Worm (Caenorhabditis elegans) whole organism, L4 larva: Measurements from ENCODE around the gene F27D9.7.
"Not testable (repeated sequence)": the region's sequence is repeated elsewhere in the genome, so short reads cannot be mapped to it uniquely, and the experiment has no call there.

Experiments used
- F10B5.3 ChIP-seq: sonication (generic microtip); optimal IDR thresholded peaks from 2 replicates; lab custom pipeline; 2016; ENCODE audit warnings: mild to moderate bottlenecking, missing genetic modification characterization, missing compliant biosample characterization
- F37D6.2 ChIP-seq: sonication (generic microtip); optimal IDR thresholded peaks from 2 replicates; lab custom pipeline; 2016; ENCODE audit warnings: mild to moderate bottlenecking, missing genetic modification characterization, missing compliant biosample characterization
- F49E8.2 ChIP-seq: sonication (generic microtip); optimal IDR thresholded peaks from 2 replicates; lab custom pipeline; 2016; ENCODE audit warnings: missing compliant biosample characterization, mild to moderate bottlenecking, missing genetic modification characterization, borderline replicate concordance
- ZK337.2 ChIP-seq: fragments of 200-800 bp; sonication (Bioruptor generic); IDR thresholded peaks from 2 replicates; pipeline ENCODE4 v1.3.6; 2022; ENCODE audit warnings: missing genetic modification reagents, missing genetic modification characterization, missing compliant biosample characterization
- aha-1 ChIP-seq: fragments of 150-350 bp; peaks from one replicate; lab custom pipeline; 2014; ENCODE audit warnings: missing biosample characterization, missing genetic modification characterization
- ceh-28 ChIP-seq: fragments of 150-350 bp; optimal IDR thresholded peaks from 2 replicates; lab custom pipeline; 2014; ENCODE audit warnings: missing biosample characterization, missing genetic modification reagents, missing genetic modification characterization
- ceh-32 ChIP-seq: sonication (generic microtip); optimal IDR thresholded peaks from 2 replicates; lab custom pipeline; 2016; ENCODE audit warnings: mild to moderate bottlenecking, missing genetic modification characterization, missing compliant biosample characterization; ENCODE audit not compliant: poor library complexity
- dmd-6 ChIP-seq: fragments of 200-800 bp; sonication (Bioruptor generic); IDR thresholded peaks from 2 replicates; pipeline ENCODE4 v1.3.6; 2022; ENCODE audit warnings: missing genetic modification reagents, missing genetic modification characterization, missing compliant biosample characterization
- dmd-8 ChIP-seq: fragments of 200-800 bp; sonication (Bioruptor generic); IDR thresholded peaks from 2 replicates; pipeline ENCODE4 v1.3.6; 2022; ENCODE audit warnings: missing genetic modification characterization, missing compliant biosample characterization
- dve-1 ChIP-seq: sonication (generic microtip); optimal IDR thresholded peaks from 2 replicates; lab custom pipeline; 2017; ENCODE audit warnings: antibody characterized with exemption, mild to moderate bottlenecking, missing genetic modification characterization, missing compliant biosample characterization; ENCODE audit not compliant: insufficient read depth
- hlh-11 ChIP-seq: fragments of 200-800 bp; sonication (Bioruptor generic); optimal IDR thresholded peaks from 2 replicates; lab custom pipeline; 2018; ENCODE audit warnings: mild to moderate bottlenecking, missing genetic modification characterization, missing compliant biosample characterization
- madf-9 ChIP-seq: fragments of 200-800 bp; sonication (Bioruptor generic); conservative IDR thresholded peaks from 2 replicates; pipeline ENCODE4 v1.3.6; 2022; ENCODE audit warnings: missing genetic modification reagents, missing genetic modification characterization, missing compliant biosample characterization
- mxl-3 ChIP-seq: fragments of 200-800 bp; sonication (Bioruptor generic); optimal IDR thresholded peaks from 2 replicates; lab custom pipeline; 2018; ENCODE audit warnings: mild to moderate bottlenecking, missing genetic modification characterization, missing compliant biosample characterization
- nhr-10 ChIP-seq: fragments of 150-350 bp; optimal IDR thresholded peaks from 2 replicates; lab custom pipeline; 2014; ENCODE audit warnings: missing biosample characterization, missing genetic modification characterization
- nhr-11 ChIP-seq: fragments of 150-350 bp; optimal IDR thresholded peaks from 2 replicates; lab custom pipeline; 2014; ENCODE audit warnings: missing biosample characterization, missing genetic modification characterization
- nhr-237 ChIP-seq: sonication (generic microtip); optimal IDR thresholded peaks from 2 replicates; lab custom pipeline; 2017; ENCODE audit warnings: missing biosample characterization, missing genetic modification characterization
- nhr-28 ChIP-seq: fragments of 150-350 bp; optimal IDR thresholded peaks from 2 replicates; lab custom pipeline; 2014; ENCODE audit warnings: missing biosample characterization, missing genetic modification characterization
- nhr-48 ChIP-seq: sonication (generic microtip); optimal IDR thresholded peaks from 2 replicates; lab custom pipeline; 2016; ENCODE audit warnings: mild to moderate bottlenecking, missing genetic modification characterization, missing compliant biosample characterization
- pqm-1 ChIP-seq: sonication (generic microtip); optimal IDR thresholded peaks from 2 replicates; lab custom pipeline; 2017; ENCODE audit warnings: missing biosample characterization, missing genetic modification characterization
- set-16 ChIP-seq: fragments of 200-800 bp; sonication (Bioruptor generic); IDR thresholded peaks from 2 replicates; pipeline ENCODE4 v1.3.6; 2022; ENCODE audit warnings: missing genetic modification reagents, missing genetic modification characterization, missing compliant biosample characterization
- skn-1 ChIP-seq: fragments of 150-350 bp; optimal IDR thresholded peaks from 2 replicates; lab custom pipeline; 2014; ENCODE audit warnings: missing biosample characterization, missing genetic modification characterization
- spr-3 ChIP-seq: fragments of 200-800 bp; sonication (Bioruptor generic); optimal IDR thresholded peaks from 2 replicates; lab custom pipeline; 2018; ENCODE audit warnings: mild to moderate bottlenecking, missing genetic modification characterization, missing compliant biosample characterization
- tra-1 ChIP-seq: fragments of 200-800 bp; sonication (Bioruptor generic); IDR thresholded peaks from 2 replicates; pipeline ENCODE4 v1.3.6; 2022; ENCODE audit warnings: missing genetic modification reagents, missing genetic modification characterization, missing compliant biosample characterization
- unc-62 ChIP-seq, 3 experiments: fragments of 150-350 bp in 1 of 3; sonication (generic microtip); optimal IDR thresholded peaks in 2 of 3; peaks in 1 of 3; 1 replicate in 1 of 3; 2 replicates in 2 of 3; lab custom pipeline; 2014 to 2017; ENCODE audit warnings: missing biosample characterization in 3 of 3, missing genetic modification characterization in 3 of 3, missing genetic modification reagents in 3 of 3, missing genotype in 1 of 3
- vab-7 ChIP-seq: fragments of 200-800 bp; sonication (Bioruptor generic); IDR thresholded peaks from 2 replicates; pipeline ENCODE4 v1.3.6; 2022; ENCODE audit warnings: missing genetic modification reagents, missing genetic modification characterization, missing compliant biosample characterization
- zfp-2 ChIP-seq: sonication (generic microtip); optimal IDR thresholded peaks from 2 replicates; lab custom pipeline; 2016; ENCODE audit warnings: mild to moderate bottlenecking, missing genetic modification characterization, missing compliant biosample characterization
- zip-2 ChIP-seq: fragments of 150-350 bp; optimal IDR thresholded peaks from 2 replicates; lab custom pipeline; 2014; ENCODE audit warnings: missing biosample characterization, missing genetic modification characterization
- ztf-11 ChIP-seq: fragments of 150-350 bp; optimal IDR thresholded peaks from 2 replicates; lab custom pipeline; 2014; ENCODE audit warnings: missing biosample characterization, missing genetic modification characterization
- ztf-7 ChIP-seq: fragments of 150-350 bp; optimal IDR thresholded peaks from 2 replicates; lab custom pipeline; 2014; ENCODE audit warnings: missing biosample characterization, missing genetic modification characterization

F27D9.7 gene

DNA sequence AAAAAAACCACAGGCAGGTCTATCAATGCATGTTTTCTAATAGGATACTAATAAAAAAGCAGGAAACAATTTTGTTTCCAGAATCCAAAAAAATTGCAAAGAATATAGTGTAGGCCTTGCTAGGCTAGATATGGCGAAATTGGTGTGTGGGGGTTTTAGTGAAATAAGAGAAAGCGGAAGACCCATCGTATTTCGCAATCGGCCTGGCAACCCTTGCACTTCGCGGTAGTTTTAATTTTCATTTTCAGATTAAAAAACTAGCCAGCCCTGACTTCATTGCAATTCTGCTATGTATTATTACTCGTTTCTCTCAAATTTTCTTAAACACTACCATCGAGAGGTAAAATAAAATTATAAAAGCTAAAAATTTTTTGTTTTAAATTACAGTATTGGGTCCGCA is 4.3 kb upstream of the F27D9.7 start:
- TF ChIP-seq dmd-8 (GFP tag; lab: Robert Waterston, UW), result no peak
- TF ChIP-seq aha-1 (tag; lab: Kevin White, UChicago), result peak; percentile 24

DNA sequence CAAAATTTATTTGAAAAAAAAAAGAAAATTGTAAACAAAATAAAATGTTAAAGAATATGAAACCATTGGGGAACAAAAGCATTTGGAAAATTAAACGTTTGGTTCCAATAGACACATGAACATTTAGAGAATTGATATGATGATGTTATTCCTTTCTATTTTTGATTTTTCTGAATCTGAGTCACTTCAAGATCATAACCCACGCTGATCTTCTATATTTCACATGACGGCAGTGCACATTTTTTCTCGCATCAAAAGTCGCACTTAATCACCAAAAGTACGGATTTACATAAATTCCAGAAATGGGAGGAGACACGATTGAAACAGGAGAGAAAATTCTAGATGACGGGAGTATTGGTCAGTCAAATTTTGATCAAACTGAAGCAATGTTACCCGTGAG is 2.1 kb upstream of the F27D9.7 start, which contains the start of gene F27D9.2:
F27D9.2 (plus strand) TSS at position 301 of the 400 bp plus-strand sequence.
- TF ChIP-seq set-16 (no peak), F49E8.2 (tag; lab: Kevin White, UChicago) (no peak), nhr-11 (no peak), skn-1 (tag; lab: Kevin White, UChicago) (no peak), nhr-10 (tag; lab: Kevin White, UChicago) (no peak), nhr-237 (tag; lab: Kevin White, UChicago) (no peak), zfp-2 (tag; lab: Kevin White, UChicago) (no peak), madf-9 (GFP tag; lab: Robert Waterston, UW) (no peak), vab-7 (no peak), zip-2 (tag; lab: Kevin White, UChicago) (no peak)

DNA sequence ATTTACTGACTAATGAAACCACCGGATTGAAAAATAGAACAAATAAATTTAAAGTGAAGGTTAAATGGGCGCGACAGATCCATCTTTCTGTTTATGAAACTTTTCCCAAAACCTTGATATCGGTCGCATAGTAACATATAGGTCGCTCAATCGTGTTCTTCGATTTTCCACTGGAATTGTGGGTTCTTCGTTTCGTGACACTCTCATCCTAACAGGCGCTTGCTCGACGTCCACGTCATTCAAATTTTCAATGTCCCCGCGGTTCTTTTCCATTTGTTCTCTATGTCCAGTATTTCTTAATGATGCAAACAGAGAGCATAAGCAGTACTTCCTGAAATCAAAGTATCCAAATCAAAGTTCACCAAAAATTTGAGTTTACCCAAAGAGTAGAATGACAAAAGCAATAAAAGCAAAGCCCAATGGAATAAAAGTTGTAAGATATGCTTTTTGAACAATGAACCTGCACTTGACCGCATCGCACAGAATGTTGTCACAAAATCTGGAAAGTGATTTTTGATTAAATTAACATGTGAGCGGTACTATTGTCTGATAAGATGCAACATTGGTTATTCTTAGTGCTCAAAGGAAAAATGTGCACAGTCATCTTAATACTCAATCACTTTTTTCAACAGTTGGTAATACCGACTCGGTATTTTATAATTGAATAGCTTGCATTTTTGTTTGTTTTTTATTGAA is 3.0 kb downstream of the F27D9.7 start, which contains the start of gene F27D9.13:
F27D9.13 (minus strand) TSS at position 51 of the 696 bp plus-strand sequence.
- TF ChIP-seq skn-1 (tag; lab: Kevin White, UChicago) (no peak), ceh-32 (no peak), F10B5.3 (tag; lab: Kevin White, UChicago) (no peak), dve-1 (tag; lab: Kevin White, UChicago) (peak; percentile 17), nhr-28 (peak; percentile 21), hlh-11 (tag; lab: Kevin White, UChicago) (peak; percentile 12), spr-3 (GFP tag; lab: Kevin White, UChicago) (no peak), dmd-6 (GFP tag; lab: Robert Waterston, UW) (no peak; the same call in 1 of the 2 replicates), pqm-1 (tag; lab: Kevin White, UChicago) (peak; percentile 3), mxl-3 (no peak)
- TF ChIP-seq, all 104 proteins: peak for 4

DNA sequence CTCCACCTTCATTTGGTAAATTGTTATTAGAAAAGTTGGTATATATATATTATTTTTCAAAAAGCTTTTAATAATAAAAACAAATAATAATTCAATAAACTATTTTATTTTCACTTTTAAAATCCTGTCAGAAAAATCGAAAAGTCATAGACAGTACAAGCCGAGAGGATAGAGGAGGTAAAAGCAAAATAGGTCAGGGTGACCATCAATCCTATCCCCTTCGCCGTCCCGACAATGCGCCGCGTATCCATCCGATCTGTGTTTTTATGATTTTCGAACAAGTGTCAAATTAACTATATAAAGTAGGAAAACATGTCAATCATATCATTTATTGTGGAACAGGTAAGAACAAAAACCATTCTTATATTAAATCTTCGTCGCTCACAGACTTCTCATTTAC is 5.2 kb downstream of the F27D9.7 start:
- no peak for TF ChIP-seq ztf-11 (tag; lab: Kevin White, UChicago)
- no peak for TF ChIP-seq nhr-48 (tag; lab: Kevin White, UChicago)
- TF ChIP-seq unc-62 (GFP tag; optimal IDR thresholded peaks at IDR 0.05 in 1 of 2; lab: Kevin White, UChicago), result peak in 1 of 2 experiments; percentile 35
- no peak for TF ChIP-seq unc-62 (tag; optimal IDR thresholded peaks at IDR 0.05; lab: Kevin White, UChicago)

DNA sequence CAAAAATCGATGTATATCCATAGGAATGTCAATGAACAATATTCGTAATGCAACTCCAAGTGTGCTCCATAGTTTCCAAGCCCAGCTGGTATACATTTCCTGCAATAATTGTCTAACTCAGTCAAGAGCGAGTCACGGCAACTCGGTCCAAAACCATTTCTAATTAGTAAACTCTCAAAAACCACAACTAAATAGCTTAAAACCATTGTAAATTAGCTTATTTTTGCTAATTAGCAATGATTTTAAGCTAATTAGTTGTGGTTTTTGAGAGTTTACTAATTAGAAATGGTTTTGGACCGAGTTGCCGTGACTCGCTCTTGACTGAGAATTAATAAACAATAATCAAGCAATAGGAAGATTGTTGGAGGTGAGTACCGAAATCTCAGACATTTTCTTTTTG is 5.7 kb downstream of the F27D9.7 start, which contains the start of gene dhs-29:
dhs-29 (minus strand) TSS at position 101 of the 400 bp plus-strand sequence.
- not testable (repeated sequence) for TF ChIP-seq ceh-28 (tag; lab: Kevin White, UChicago); tra-1 (GFP tag; lab: Robert Waterston, UW); ztf-7 (tag; lab: Kevin White, UChicago)

DNA sequence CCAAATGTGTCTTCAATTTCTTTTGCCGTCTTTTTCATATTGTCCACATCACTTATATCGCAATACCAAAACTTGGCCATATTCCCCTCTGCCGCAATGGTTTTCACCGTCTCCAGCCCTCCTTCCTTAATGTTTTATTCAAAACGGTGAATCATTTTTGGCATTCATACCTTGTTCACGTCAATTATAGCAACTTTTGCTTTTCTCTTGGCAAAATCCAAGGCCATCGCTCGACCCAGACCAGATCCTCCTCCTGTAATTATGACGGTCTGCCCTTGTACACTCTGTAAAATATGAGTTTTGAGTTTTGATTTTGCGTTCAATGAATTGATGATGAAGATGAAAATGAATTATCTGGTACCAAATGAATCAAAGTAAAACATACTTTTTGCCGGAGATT is 6.1 kb downstream of the F27D9.7 start:
- peak in 1 of 2 experiments; percentile 53 for TF ChIP-seq unc-62 (GFP tag; optimal IDR thresholded peaks at IDR 0.05 in 1 of 2; lab: Kevin White, UChicago)
- no peak for TF ChIP-seq unc-62 (tag; optimal IDR thresholded peaks at IDR 0.05; lab: Kevin White, UChicago)
- no peak for TF ChIP-seq ZK337.2
- TF ChIP-seq F37D6.2 (tag; lab: Kevin White, UChicago), result no peak
